Worm (Caenorhabditis elegans) whole organism, L3 larva: ENCODE results near the gene EGAP1.5.

ENCODE experiments used
- ceh-82 ChIP-seq: fragments of 150-350 bp; optimal IDR thresholded peaks from 2 replicates; lab custom pipeline; 2014; ENCODE audit warnings: missing biosample characterization, missing genetic modification characterization
- nhr-12 ChIP-seq: fragments of 150-350 bp; optimal IDR thresholded peaks from 2 replicates; lab custom pipeline; 2014; ENCODE audit warnings: missing biosample characterization, missing genetic modification characterization
- pha-4 ChIP-seq: fragments of 150-350 bp; optimal IDR thresholded peaks from 2 replicates; lab custom pipeline; 2014; ENCODE audit warnings: missing biosample characterization, missing genetic modification reagents, missing genetic modification characterization

DNA sequence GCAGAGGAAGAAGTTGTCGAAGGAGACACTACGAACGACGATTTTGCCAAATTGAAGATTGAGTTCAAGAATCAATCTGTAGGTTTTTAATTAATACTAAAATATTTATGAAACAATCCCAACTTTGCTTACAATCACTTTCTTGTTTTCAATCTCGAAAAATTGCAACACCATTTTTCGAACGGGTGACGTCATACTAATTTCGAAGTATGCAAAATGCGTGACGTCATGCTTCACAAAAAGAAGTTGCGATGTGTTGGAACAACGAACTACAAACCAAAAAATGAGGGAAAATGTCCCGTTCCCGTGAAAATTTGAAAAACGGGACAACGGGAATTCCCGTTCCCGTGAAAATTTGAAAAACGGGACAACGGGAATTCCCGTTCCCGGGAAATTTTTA, 36.1 kb downstream of the EGAP1.5 start:
- TF ChIP-seq ceh-82 (tag; lab: Kevin White, UChicago) (no peak), nhr-12 (no peak), pha-4 (no peak)
